In genomic region chr3R:5012674-5013073, dm6 we compare ENCODE assay signal across 2 fruit fly cellular contexts.
A peak's percentile ranks its signal among the peaks of the same experiment; 100 is the strongest.
TF ChIP-seq lines count a peak whose summit lies in the region.

No protein-coding gene starts in this region.

- no peak for TF ChIP-seq CTCF in whole organism, embryonic (GFP tag; optimal IDR thresholded peaks at IDR 0.05; lab: Kevin White, UChicago)

TF ChIP-seq in whole organism, embryonic, 481 proteins besides CTCF, POLR2A, EP300 and RAD21:
- 0 out of 3 replicates have a peak, but pooled peaks have one; percentile 7 for TF ChIP-seq CG34422 (GFP tag; IDR thresholded peaks at IDR 0.05; lab: Robert Waterston, UW)
- peak; percentile 54 for TF ChIP-seq sens (GFP tag; lab: Kevin White, UChicago)
- 0 out of 3 replicates have a peak, but pooled peaks have one; percentile 5 for TF ChIP-seq otp (GFP tag; IDR thresholded peaks at IDR 0.05; lab: Robert Waterston, UW)
- TF ChIP-seq hth (optimal IDR thresholded peaks at IDR 0.05; lab: Kevin White, UChicago): no peak
- no peak for TF ChIP-seq CG3407 (GFP tag; optimal IDR thresholded peaks at IDR 0.05; lab: Kevin White, UChicago)

TF ChIP-seq in whole organism, prepupa, 60 proteins besides CTCF, POLR2A, EP300 and RAD21:
- TF ChIP-seq Sox15 (GFP tag; optimal IDR thresholded peaks at IDR 0.05; lab: Kevin White, UChicago) (no peak), svp (GFP tag; lab: Kevin White, UChicago) (peak; percentile 44), CG15336 (GFP tag; IDR thresholded peaks at IDR 0.05; lab: Robert Waterston, UW) (no peak), Eip78C (GFP tag; lab: Kevin White, UChicago) (peak; percentile 51)
TF ChIP-seq in whole organism, prepupa: peak in this region for 2.
